Worm (Caenorhabditis elegans) whole organism, late embryonic: ENCODE measurements around the gene mrpl-51.

Experiments
- C08G9.2 ChIP-seq: sonication (generic microtip); optimal IDR thresholded peaks from 2 replicates; lab custom pipeline; 2016; ENCODE audit warnings: mild to moderate bottlenecking, missing genetic modification characterization, moderate library complexity, missing compliant biosample characterization
- K02D7.2 ChIP-seq: sonication (generic microtip); optimal IDR thresholded peaks from 2 replicates; lab custom pipeline; 2017; ENCODE audit warnings: mild to moderate bottlenecking, missing genetic modification characterization, missing compliant biosample characterization
- T23F11.4 ChIP-seq: fragments of 200-800 bp; sonication (Bioruptor generic); optimal IDR thresholded peaks from 2 replicates; lab custom pipeline; 2018; ENCODE audit warnings: mild to moderate bottlenecking, missing genetic modification characterization, missing compliant biosample characterization
- Y22D7AL.16 ChIP-seq: sonication (generic microtip); optimal IDR thresholded peaks from 2 replicates; lab custom pipeline; 2016; ENCODE audit warnings: missing genetic modification characterization, missing compliant biosample characterization
- ahr-1 ChIP-seq: sonication (generic microtip); optimal IDR thresholded peaks from 2 replicates; lab custom pipeline; 2016; ENCODE audit warnings: missing genetic modification characterization, missing compliant biosample characterization
- ama-1 ChIP-seq: fragments of 150-350 bp; optimal IDR thresholded peaks from 2 replicates; lab custom pipeline; 2014
- ceh-14 ChIP-seq: sonication (generic microtip); optimal IDR thresholded peaks from 2 replicates; lab custom pipeline; 2016; ENCODE audit warnings: missing genotype, missing genetic modification characterization, missing compliant biosample characterization
- ceh-18 ChIP-seq: sonication (generic microtip); optimal IDR thresholded peaks from 2 replicates; lab custom pipeline; 2016; ENCODE audit warnings: missing genetic modification characterization, missing compliant biosample characterization
- ceh-19 ChIP-seq: fragments of 200-800 bp; sonication (Bioruptor generic); optimal IDR thresholded peaks from 2 replicates; lab custom pipeline; 2018; ENCODE audit warnings: mild to moderate bottlenecking, missing genetic modification characterization, missing compliant biosample characterization
- ceh-2 ChIP-seq: sonication (generic microtip); optimal IDR thresholded peaks from 2 replicates; lab custom pipeline; 2016; ENCODE audit warnings: missing genotype, missing genetic modification characterization, missing compliant biosample characterization
- ceh-22 ChIP-seq: sonication (generic microtip); optimal IDR thresholded peaks from 2 replicates; lab custom pipeline; 2017; ENCODE audit warnings: missing biosample characterization, missing genetic modification characterization
- ceh-30 ChIP-seq: fragments of 150-350 bp; optimal IDR thresholded peaks from 2 replicates; lab custom pipeline; 2014; ENCODE audit warnings: missing biosample characterization, missing genetic modification characterization
- ceh-31 ChIP-seq: sonication (generic microtip); optimal IDR thresholded peaks from 2 replicates; lab custom pipeline; 2016; ENCODE audit warnings: missing genetic modification characterization, missing compliant biosample characterization
- ceh-45 ChIP-seq: fragments of 200-800 bp; sonication (Bioruptor generic); IDR thresholded peaks from 2 replicates; pipeline ENCODE4 v1.3.6; 2022; ENCODE audit warnings: missing genetic modification reagents, missing genetic modification characterization, missing compliant biosample characterization
- ceh-48 ChIP-seq: sonication (generic microtip); optimal IDR thresholded peaks from 2 replicates; lab custom pipeline; 2016; ENCODE audit warnings: missing genetic modification characterization, inconsistent platforms, missing compliant biosample characterization
- ceh-6 ChIP-seq: fragments of 200-800 bp; sonication (Bioruptor generic); optimal IDR thresholded peaks from 2 replicates; lab custom pipeline; 2018; ENCODE audit warnings: mild to moderate bottlenecking, missing genetic modification characterization, missing compliant biosample characterization
- che-1 ChIP-seq: sonication (generic microtip); optimal IDR thresholded peaks from 2 replicates; lab custom pipeline; 2016; ENCODE audit warnings: mild to moderate bottlenecking, missing genetic modification characterization, missing compliant biosample characterization
- dmd-4 ChIP-seq: sonication (generic microtip); optimal IDR thresholded peaks from 2 replicates; lab custom pipeline; 2016; ENCODE audit warnings: borderline replicate concordance, missing genetic modification characterization, missing compliant biosample characterization
- dve-1 ChIP-seq: sonication (generic microtip); optimal IDR thresholded peaks from 2 replicates; lab custom pipeline; 2017; ENCODE audit warnings: antibody characterized with exemption, mild to moderate bottlenecking, missing genetic modification characterization, missing compliant biosample characterization
- ets-4 ChIP-seq: sonication (generic microtip); optimal IDR thresholded peaks from 2 replicates; lab custom pipeline; 2016; ENCODE audit warnings: missing genetic modification characterization, missing compliant biosample characterization
- eyg-1 ChIP-seq: sonication (generic microtip); optimal IDR thresholded peaks from 2 replicates; lab custom pipeline; 2016; ENCODE audit warnings: missing genotype, missing genetic modification characterization, missing compliant biosample characterization
- fax-1 ChIP-seq: sonication (generic microtip); optimal IDR thresholded peaks from 2 replicates; lab custom pipeline; 2016; ENCODE audit warnings: missing genotype, missing genetic modification characterization, missing compliant biosample characterization
- fkh-10 ChIP-seq: fragments of 150-350 bp; optimal IDR thresholded peaks from 2 replicates; lab custom pipeline; 2014; ENCODE audit warnings: missing biosample characterization, missing genetic modification reagents, missing genetic modification characterization
- fkh-6 ChIP-seq: sonication (generic microtip); optimal IDR thresholded peaks from 2 replicates; lab custom pipeline; 2016; ENCODE audit warnings: missing genetic modification characterization, missing compliant biosample characterization
- hlh-30 ChIP-seq: sonication (generic microtip); optimal IDR thresholded peaks from 2 replicates; lab custom pipeline; 2017; ENCODE audit warnings: antibody characterized with exemption, missing genetic modification characterization, missing compliant biosample characterization; ENCODE audit not compliant: insufficient read depth
- hlh-6 ChIP-seq: sonication (generic microtip); optimal IDR thresholded peaks from 2 replicates; lab custom pipeline; 2016; ENCODE audit warnings: missing genotype, missing genetic modification characterization, missing compliant biosample characterization
- hlh-8 ChIP-seq: sonication (generic microtip); optimal IDR thresholded peaks from 2 replicates; lab custom pipeline; 2016; ENCODE audit warnings: missing genotype, missing genetic modification characterization, missing compliant biosample characterization
- lin-11 ChIP-seq: fragments of 200-800 bp; sonication (Bioruptor generic); optimal IDR thresholded peaks from 2 replicates; lab custom pipeline; 2018; ENCODE audit warnings: mild to moderate bottlenecking, missing genetic modification characterization, missing compliant biosample characterization
- madf-2 ChIP-seq: sonication (generic microtip); optimal IDR thresholded peaks from 2 replicates; lab custom pipeline; 2017; ENCODE audit warnings: missing genetic modification characterization, missing compliant biosample characterization
- nfya-1 ChIP-seq: sonication (generic microtip); optimal IDR thresholded peaks from 2 replicates; lab custom pipeline; 2017; ENCODE audit warnings: missing genetic modification characterization, mild to moderate bottlenecking, missing compliant biosample characterization, antibody characterized with exemption, moderate library complexity
- nhr-11 ChIP-seq: fragments of 150-350 bp; optimal IDR thresholded peaks from 2 replicates; lab custom pipeline; 2014; ENCODE audit warnings: missing biosample characterization, missing genetic modification characterization
- pag-3 ChIP-seq: sonication (generic microtip); optimal IDR thresholded peaks from 2 replicates; lab custom pipeline; 2016; ENCODE audit warnings: missing compliant biosample characterization, missing genetic modification characterization, borderline replicate concordance
- pha-4 ChIP-seq: fragments of 150-350 bp; optimal IDR thresholded peaks from 2 replicates; lab custom pipeline; 2018; ENCODE audit warnings: missing biosample characterization, missing genetic modification reagents, missing genetic modification characterization
- pqm-1 ChIP-seq: sonication (generic microtip); optimal IDR thresholded peaks from 2 replicates; lab custom pipeline; 2016; ENCODE audit warnings: missing genetic modification characterization, missing compliant biosample characterization
- pros-1 ChIP-seq: fragments of 150-350 bp; optimal IDR thresholded peaks from 2 replicates; lab custom pipeline; 2014; ENCODE audit warnings: missing biosample characterization, missing genetic modification reagents, missing genetic modification characterization
- sox-4 ChIP-seq: sonication (generic microtip); optimal IDR thresholded peaks from 2 replicates; lab custom pipeline; 2017; ENCODE audit warnings: mild to moderate bottlenecking, missing genetic modification characterization, inconsistent platforms, missing compliant biosample characterization
- syd-9 ChIP-seq: sonication (generic microtip); optimal IDR thresholded peaks from 2 replicates; lab custom pipeline; 2016; ENCODE audit warnings: mild to moderate bottlenecking, missing genetic modification characterization, moderate library complexity, missing compliant biosample characterization
- tbx-7 ChIP-seq: sonication (generic microtip); optimal IDR thresholded peaks from 2 replicates; lab custom pipeline; 2016; ENCODE audit warnings: missing genotype, missing genetic modification characterization, missing compliant biosample characterization
- ttx-3 ChIP-seq: sonication (generic microtip); optimal IDR thresholded peaks from 2 replicates; lab custom pipeline; 2016; ENCODE audit warnings: missing genetic modification reagents, missing genetic modification characterization, missing compliant biosample characterization
- unc-3 ChIP-seq, 2 experiments: fragments of 200-800 bp in 1 of 2; sonication (Bioruptor generic) in 1 of 2; sonication (generic microtip) in 1 of 2; conservative IDR thresholded peaks in 1 of 2; optimal IDR thresholded peaks in 1 of 2; 2 replicates each; pipeline versions ENCODE4 v1.3.6 to Lab custom; 2016 to 2022; ENCODE audit warnings: missing compliant biosample characterization in 2 of 2, missing genetic modification characterization in 2 of 2, missing genetic modification reagents in 1 of 2
- unc-42 ChIP-seq: sonication (generic microtip); optimal IDR thresholded peaks from 2 replicates; lab custom pipeline; 2016; ENCODE audit warnings: missing genotype, missing genetic modification characterization, missing compliant biosample characterization
- unc-55 ChIP-seq: sonication (generic microtip); optimal IDR thresholded peaks from 2 replicates; lab custom pipeline; 2017; ENCODE audit warnings: missing biosample characterization, missing genetic modification reagents, missing genetic modification characterization
- unc-86 ChIP-seq: sonication (generic microtip); optimal IDR thresholded peaks from 2 replicates; lab custom pipeline; 2016; ENCODE audit warnings: missing genetic modification characterization, missing compliant biosample characterization
- zip-5 ChIP-seq: sonication (generic microtip); optimal IDR thresholded peaks from 2 replicates; lab custom pipeline; 2016; ENCODE audit warnings: missing genetic modification characterization, missing compliant biosample characterization
- ztf-16 ChIP-seq: sonication (generic microtip); optimal IDR thresholded peaks from 2 replicates; lab custom pipeline; 2017; ENCODE audit warnings: missing genetic modification characterization, missing compliant biosample characterization

mrpl-51 gene

ce11 chrIV:12032383-12032782 is 1.3 kb downstream of the mrpl-51 start (continued):
- TF ChIP-seq fax-1 (no peak), unc-55 (GFP tag; lab: Kevin White, UChicago) (peak; percentile 73), dve-1 (tag; lab: Kevin White, UChicago) (peak; percentile 63), pha-4 (tag; lab: Kevin White, UChicago) (no peak), ztf-16 (tag; lab: Kevin White, UChicago) (no peak), ceh-31 (peak; percentile 75), nfya-1 (peak; percentile 84), T23F11.4 (GFP tag; lab: Kevin White, UChicago) (no peak), ceh-14 (no peak), ceh-22 (tag; lab: Kevin White, UChicago) (peak; percentile 81), zip-5 (tag; lab: Kevin White, UChicago) (no peak), ttx-3 (tag; lab: Kevin White, UChicago) (no peak), unc-3 (GFP tag; conservative IDR thresholded peaks at IDR 0.05; lab: Robert Waterston, UW) (no peak), unc-3 (tag; optimal IDR thresholded peaks at IDR 0.05; lab: Kevin White, UChicago) (no peak), hlh-30 (tag; lab: Kevin White, UChicago) (peak; percentile 98), fkh-6 (tag; lab: Kevin White, UChicago) (no peak), dmd-4 (tag; lab: Kevin White, UChicago) (no peak), ama-1 (peak; percentile 70), syd-9 (no peak), eyg-1 (tag; lab: Kevin White, UChicago) (no peak), K02D7.2 (no peak), ceh-2 (tag; lab: Kevin White, UChicago) (peak; percentile 64)

- no peak for TF ChIP-seq unc-86 (tag; lab: Kevin White, UChicago)
- TF ChIP-seq tbx-7 (tag; lab: Kevin White, UChicago), result no peak
- no peak for TF ChIP-seq ets-4 (tag; lab: Kevin White, UChicago)
- TF ChIP-seq C08G9.2 (tag; lab: Kevin White, UChicago), result no peak
- no peak for TF ChIP-seq ceh-48
- TF ChIP-seq, all 69 proteins: peak for 0
These were observed 2.9 kb downstream of the mrpl-51 start, which contains the start of gene sqst-1 for ce11 chrIV:12033985-12034384. Gene sqst-1 (plus strand): TSS chrIV:12034282.

- no peak for TF ChIP-seq nhr-11 (tag; lab: Kevin White, UChicago)
- TF ChIP-seq fkh-10, result no peak
- TF ChIP-seq pros-1 (tag; lab: Kevin White, UChicago), result no peak
- no peak for TF ChIP-seq syd-9
- TF ChIP-seq dve-1 (tag; lab: Kevin White, UChicago), result no peak
- TF ChIP-seq T23F11.4 (GFP tag; lab: Kevin White, UChicago), result no peak
- no peak for TF ChIP-seq lin-11 (tag; lab: Kevin White, UChicago)
- no peak for TF ChIP-seq sox-4
- TF ChIP-seq pqm-1, result no peak
- no peak for TF ChIP-seq ahr-1 (tag; lab: Kevin White, UChicago)
- no peak for TF ChIP-seq che-1
- TF ChIP-seq madf-2 (tag; lab: Kevin White, UChicago), result no peak
- no peak for TF ChIP-seq ceh-18 (tag; lab: Kevin White, UChicago)
- no peak for TF ChIP-seq unc-3 (GFP tag; conservative IDR thresholded peaks at IDR 0.05; lab: Robert Waterston, UW)
- TF ChIP-seq unc-3 (tag; optimal IDR thresholded peaks at IDR 0.05; lab: Kevin White, UChicago), result no peak
- no peak for TF ChIP-seq ceh-30
These were observed 3.7 kb downstream of the mrpl-51 start for ce11 chrIV:12034776-12035175.

DNA sequence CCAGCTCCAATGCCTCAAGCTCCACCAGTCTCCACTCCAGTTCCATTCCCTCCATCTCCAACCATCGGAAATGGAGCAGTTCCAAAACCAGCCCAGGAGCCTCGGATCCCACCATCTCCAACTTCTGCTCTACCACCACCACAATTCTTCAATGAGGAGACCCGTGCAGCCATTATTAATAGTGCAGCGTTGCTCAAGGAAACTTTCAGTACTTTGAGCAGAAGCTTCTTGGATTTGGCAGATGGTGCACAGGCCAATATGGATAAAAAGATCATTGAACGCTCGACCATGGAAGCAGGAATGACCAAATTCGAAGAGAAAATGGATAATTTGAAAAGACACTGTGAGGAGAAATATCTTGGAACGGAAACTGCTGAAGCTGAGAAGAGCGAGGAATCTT is 4.3 kb downstream of the mrpl-51 start:
- no peak for TF ChIP-seq unc-3 (GFP tag; conservative IDR thresholded peaks at IDR 0.05; lab: Robert Waterston, UW)
- TF ChIP-seq unc-3 (tag; optimal IDR thresholded peaks at IDR 0.05; lab: Kevin White, UChicago), result no peak
- no peak for TF ChIP-seq fkh-10
- TF ChIP-seq unc-86 (tag; lab: Kevin White, UChicago), result no peak
- no peak for TF ChIP-seq syd-9
- no peak for TF ChIP-seq sox-4
- TF ChIP-seq Y22D7AL.16 (tag; lab: Kevin White, UChicago), result no peak
- no peak for TF ChIP-seq ceh-6 (GFP tag; lab: Kevin White, UChicago)
- TF ChIP-seq unc-42 (tag; lab: Kevin White, UChicago), result no peak
- no peak for TF ChIP-seq ceh-45 (GFP tag; lab: Robert Waterston, UW)
- TF ChIP-seq hlh-6 (tag; lab: Kevin White, UChicago), result no peak
- no peak for TF ChIP-seq ets-4 (tag; lab: Kevin White, UChicago)
- TF ChIP-seq hlh-8 (tag; lab: Kevin White, UChicago), result no peak
- TF ChIP-seq pag-3 (tag; lab: Kevin White, UChicago), result no peak
- no peak for TF ChIP-seq ceh-2 (tag; lab: Kevin White, UChicago)
- TF ChIP-seq ceh-19 (GFP tag; lab: Kevin White, UChicago), result no peak
- no peak for TF ChIP-seq lin-11 (tag; lab: Kevin White, UChicago)
